Worm (Caenorhabditis elegans) whole organism, L1 larva: Measurements from ENCODE around the gene str-177.

ENCODE experiments used
- F16B12.6 ChIP-seq: fragments of 150-350 bp; optimal IDR thresholded peaks from 2 replicates; lab custom pipeline; 2014; ENCODE audit warnings: missing biosample characterization, missing genetic modification characterization
- alr-1 ChIP-seq: fragments of 200-800 bp; sonication (Bioruptor generic); optimal IDR thresholded peaks from 2 replicates; lab custom pipeline; 2018; ENCODE audit warnings: borderline replicate concordance, mild to moderate bottlenecking, missing genetic modification characterization, missing compliant biosample characterization
- ama-1 ChIP-seq: fragments of 150-350 bp; optimal IDR thresholded peaks from 2 replicates; lab custom pipeline; 2014
- blmp-1 ChIP-seq: fragments of 150-350 bp; optimal IDR thresholded peaks from 2 replicates; lab custom pipeline; 2014; ENCODE audit warnings: missing biosample characterization, missing genetic modification characterization
- ceh-8 ChIP-seq: fragments of 200-800 bp; sonication (Bioruptor generic); optimal IDR thresholded peaks from 2 replicates; lab custom pipeline; 2018; ENCODE audit warnings: mild to moderate bottlenecking, missing genetic modification characterization, moderate library complexity, missing compliant biosample characterization
- ceh-82 ChIP-seq, 3 experiments: fragments of 150-350 bp in 1 of 3; sonication (generic microtip) in 2 of 3; optimal IDR thresholded peaks; 2 replicates each; lab custom pipeline; 2014 to 2017; ENCODE audit warnings: missing biosample characterization in 3 of 3, missing genetic modification characterization in 3 of 3
- ces-1 ChIP-seq: fragments of 150-350 bp; optimal IDR thresholded peaks from 2 replicates; lab custom pipeline; 2014; ENCODE audit warnings: missing biosample characterization, missing genetic modification reagents, missing genetic modification characterization
- dpl-1 ChIP-seq, 3 experiments: fragments of 150-350 bp in 2 of 3; sonication (generic microtip) in 1 of 3; optimal IDR thresholded peaks; 2 replicates each; lab custom pipeline; 2014 to 2017; ENCODE audit warnings: missing biosample characterization in 3 of 3, missing genetic modification characterization in 3 of 3, missing genetic modification reagents in 3 of 3
- dsc-1 ChIP-seq: sonication (generic microtip); optimal IDR thresholded peaks from 2 replicates; lab custom pipeline; 2016; ENCODE audit warnings: mild to moderate bottlenecking, missing genetic modification characterization, missing compliant biosample characterization
- efl-1 ChIP-seq, 4 experiments: fragments of 150-350 bp; optimal IDR thresholded peaks in 3 of 4; peaks in 1 of 4; 1 replicate in 1 of 4; 2 replicates in 3 of 4; lab custom pipeline; 2014; ENCODE audit warnings: missing biosample characterization in 2 of 4, missing genetic modification characterization in 2 of 4, missing genetic modification reagents in 2 of 4
- egl-13 ChIP-seq: sonication (generic microtip); optimal IDR thresholded peaks from 2 replicates; lab custom pipeline; 2016; ENCODE audit warnings: missing genotype, missing genetic modification reagents, missing genetic modification characterization, missing compliant biosample characterization
- elt-2 ChIP-seq: sonication (generic microtip); optimal IDR thresholded peaks from 2 replicates; lab custom pipeline; 2016; ENCODE audit warnings: missing genetic modification characterization, mild to moderate bottlenecking, inconsistent platforms, missing compliant biosample characterization, missing genetic modification reagents
- fkh-10 ChIP-seq: sonication (generic microtip); optimal IDR thresholded peaks from 2 replicates; lab custom pipeline; 2017; ENCODE audit warnings: missing biosample characterization, missing genetic modification reagents, missing genetic modification characterization
- fkh-8 ChIP-seq: sonication (generic microtip); optimal IDR thresholded peaks from 2 replicates; lab custom pipeline; 2016; ENCODE audit warnings: mild to moderate bottlenecking, missing genetic modification characterization, missing compliant biosample characterization
- hlh-4 ChIP-seq: sonication (generic microtip); optimal IDR thresholded peaks from 2 replicates; lab custom pipeline; 2016; ENCODE audit warnings: mild to moderate bottlenecking, missing genetic modification characterization, missing compliant biosample characterization
- hpl-2 ChIP-seq: fragments of 150-350 bp; optimal IDR thresholded peaks from 2 replicates; lab custom pipeline; 2014; ENCODE audit warnings: missing biosample characterization, missing genetic modification reagents, missing genetic modification characterization
- lin-14 ChIP-seq: fragments of 200-800 bp; sonication (Bioruptor generic); optimal IDR thresholded peaks from 2 replicates; lab custom pipeline; 2018; ENCODE audit warnings: mild to moderate bottlenecking, missing genetic modification characterization, moderate library complexity, missing compliant biosample characterization
- lin-35 ChIP-seq, 2 experiments: fragments of 150-350 bp; optimal IDR thresholded peaks; 2 replicates each; lab custom pipeline; 2014; ENCODE audit warnings: missing biosample characterization in 2 of 2, missing genetic modification characterization in 2 of 2, missing genetic modification reagents in 2 of 2
- lin-39 ChIP-seq: fragments of 150-350 bp; optimal IDR thresholded peaks from 2 replicates; lab custom pipeline; 2014; ENCODE audit warnings: missing biosample characterization, missing genetic modification reagents, missing genetic modification characterization
- lsy-2 ChIP-seq, 2 experiments: fragments of 150-350 bp; optimal IDR thresholded peaks; 2 replicates each; lab custom pipeline; 2014; ENCODE audit warnings: missing biosample characterization in 2 of 2, missing genetic modification characterization in 2 of 2
- mab-9 ChIP-seq: fragments of 200-800 bp; sonication (Bioruptor generic); IDR thresholded peaks from 2 replicates; pipeline ENCODE4 v1.3.6; 2022; ENCODE audit warnings: missing genetic modification reagents, missing genetic modification characterization, missing compliant biosample characterization
- nhr-12 ChIP-seq: sonication (generic microtip); optimal IDR thresholded peaks from 2 replicates; lab custom pipeline; 2017; ENCODE audit warnings: missing biosample characterization, missing genetic modification characterization
- nhr-20 ChIP-seq: sonication (generic microtip); optimal IDR thresholded peaks from 2 replicates; lab custom pipeline; 2016; ENCODE audit warnings: mild to moderate bottlenecking, missing genetic modification characterization, missing compliant biosample characterization
- nhr-28 ChIP-seq: fragments of 150-350 bp; optimal IDR thresholded peaks from 2 replicates; lab custom pipeline; 2014; ENCODE audit warnings: missing biosample characterization, missing genetic modification characterization
- nhr-47 ChIP-seq: sonication (generic microtip); optimal IDR thresholded peaks from 2 replicates; lab custom pipeline; 2016; ENCODE audit warnings: mild to moderate bottlenecking, missing genetic modification characterization, moderate library complexity, missing compliant biosample characterization
- nhr-71 ChIP-seq: sonication (generic microtip); optimal IDR thresholded peaks from 2 replicates; lab custom pipeline; 2016; ENCODE audit warnings: mild to moderate bottlenecking, missing genetic modification characterization, moderate library complexity, missing compliant biosample characterization
- nhr-77 ChIP-seq: fragments of 150-350 bp; optimal IDR thresholded peaks from 2 replicates; lab custom pipeline; 2014; ENCODE audit warnings: missing biosample characterization, missing genetic modification characterization
- nhr-84 ChIP-seq: sonication (generic microtip); optimal IDR thresholded peaks from 2 replicates; lab custom pipeline; 2017; ENCODE audit warnings: missing biosample characterization, missing genetic modification characterization
- nhr-85 ChIP-seq: sonication (generic microtip); peaks from one replicate; lab custom pipeline; 2016; ENCODE audit warnings: missing genetic modification characterization, inconsistent platforms, missing compliant biosample characterization
- nhr-90 ChIP-seq: sonication (generic microtip); optimal IDR thresholded peaks from 2 replicates; lab custom pipeline; 2016; ENCODE audit warnings: mild to moderate bottlenecking, missing genetic modification characterization, missing compliant biosample characterization; ENCODE audit not compliant: poor library complexity
- pax-3 ChIP-seq: fragments of 200-800 bp; sonication (Bioruptor generic); optimal IDR thresholded peaks from 2 replicates; lab custom pipeline; 2018; ENCODE audit warnings: mild to moderate bottlenecking, missing genetic modification characterization, moderate library complexity, missing compliant biosample characterization
- rnt-1 ChIP-seq: sonication (generic microtip); optimal IDR thresholded peaks from 2 replicates; lab custom pipeline; 2016; ENCODE audit warnings: mild to moderate bottlenecking, missing genetic modification characterization, moderate library complexity, missing compliant biosample characterization
- skn-1 ChIP-seq: fragments of 150-350 bp; optimal IDR thresholded peaks from 2 replicates; lab custom pipeline; 2014; ENCODE audit warnings: missing biosample characterization, missing genetic modification characterization
- snpc-4 ChIP-seq: fragments of 150-350 bp; optimal IDR thresholded peaks from 2 replicates; lab custom pipeline; 2014; ENCODE audit warnings: missing biosample characterization, missing genetic modification characterization
- sptf-1 ChIP-seq: fragments of 150-350 bp; optimal IDR thresholded peaks from 2 replicates; lab custom pipeline; 2014; ENCODE audit warnings: missing biosample characterization, missing genetic modification characterization
- sup-37 ChIP-seq: fragments of 200-800 bp; sonication (Bioruptor generic); optimal IDR thresholded peaks from 2 replicates; lab custom pipeline; 2018; ENCODE audit warnings: mild to moderate bottlenecking, missing genetic modification characterization, missing compliant biosample characterization
- swsn-7 ChIP-seq: sonication (generic microtip); optimal IDR thresholded peaks from 2 replicates; lab custom pipeline; 2016; ENCODE audit warnings: missing genetic modification characterization, missing compliant biosample characterization
- tbx-2 ChIP-seq: sonication (generic microtip); optimal IDR thresholded peaks from 2 replicates; lab custom pipeline; 2016; ENCODE audit warnings: missing genetic modification characterization, missing compliant biosample characterization
- unc-62 ChIP-seq: fragments of 150-350 bp; optimal IDR thresholded peaks from 2 replicates; lab custom pipeline; 2014; ENCODE audit warnings: missing biosample characterization, missing genetic modification reagents, missing genetic modification characterization
- unc-86 ChIP-seq: sonication (generic microtip); optimal IDR thresholded peaks from 2 replicates; lab custom pipeline; 2016; ENCODE audit warnings: missing genetic modification characterization, missing compliant biosample characterization
- zip-4 ChIP-seq: fragments of 200-800 bp; sonication (Bioruptor generic); optimal IDR thresholded peaks from 2 replicates; lab custom pipeline; 2018; ENCODE audit warnings: mild to moderate bottlenecking, missing genetic modification characterization, moderate library complexity, missing compliant biosample characterization
- ztf-4 ChIP-seq: fragments of 150-350 bp; optimal IDR thresholded peaks from 2 replicates; lab custom pipeline; 2014; ENCODE audit warnings: missing biosample characterization, missing genetic modification characterization

The str-177 gene

ce11 chrV:9202710-9203109, 3.9 kb upstream of the str-177 start, which contains the start of gene asp-2:
Gene asp-2 (plus strand): TSS chrV:9203077.
- TF ChIP-seq unc-62 (GFP tag; lab: Kevin White, UChicago), result no peak
- no peak for TF ChIP-seq nhr-20 (tag; lab: Kevin White, UChicago)
- no peak for TF ChIP-seq nhr-77 (tag; lab: Kevin White, UChicago)
- TF ChIP-seq hlh-4 (tag; lab: Kevin White, UChicago), result no peak
- TF ChIP-seq elt-2, result peak; percentile 83
- TF ChIP-seq sup-37 (GFP tag; lab: Kevin White, UChicago), result no peak
- no peak for TF ChIP-seq lsy-2 (tag; optimal IDR thresholded peaks at IDR 0.05; lab: Kevin White, UChicago)
- TF ChIP-seq unc-86 (tag; lab: Kevin White, UChicago), result no peak
- no peak for TF ChIP-seq rnt-1 (tag; lab: Kevin White, UChicago)
- no peak for TF ChIP-seq nhr-12 (tag; lab: Kevin White, UChicago)
- TF ChIP-seq swsn-7 (tag; lab: Kevin White, UChicago), result no peak
- TF ChIP-seq dsc-1, result no peak
- peak in 1 of 2 experiments; percentile 10 for TF ChIP-seq lin-35 (GFP tag; optimal IDR thresholded peaks at IDR 0.05; lab: Kevin White, UChicago)
- TF ChIP-seq efl-1 (optimal IDR thresholded peaks at IDR 0.05; lab: Kevin White, UChicago), result no peak
- peak in 1 of 2 experiments; percentile 49 for TF ChIP-seq efl-1 (GFP tag; optimal IDR thresholded peaks at IDR 0.05 in 1 of 2; lab: Kevin White, UChicago)

- peak; percentile 41 for TF ChIP-seq blmp-1 (tag; lab: Kevin White, UChicago)
- no peak for TF ChIP-seq mab-9
- TF ChIP-seq lin-39, result no peak
- TF ChIP-seq skn-1, result no peak
- no peak for TF ChIP-seq nhr-90 (tag; lab: Kevin White, UChicago)
- no peak for TF ChIP-seq ama-1 (lab: Kevin White, UChicago)
- no peak for TF ChIP-seq zip-4
Observed at ce11 chrV:9197121-9197520, 1.7 kb downstream of the str-177 start, which contains the start of gene C24B5.4. Gene C24B5.4 (minus strand): TSS chrV:9197326.

- TF ChIP-seq egl-13 (tag; lab: Kevin White, UChicago) (peak; percentile 27), efl-1 (optimal IDR thresholded peaks at IDR 0.05; lab: Kevin White, UChicago) (no peak), efl-1 (GFP tag; optimal IDR thresholded peaks at IDR 0.05 in 1 of 2; lab: Kevin White, UChicago) (peak in 1 of 2 experiments; percentile 17), lin-14 (GFP tag; lab: Kevin White, UChicago) (peak; percentile 74), dsc-1 (peak; percentile 25), fkh-10 (peak; percentile 53), ztf-4 (tag; lab: Kevin White, UChicago) (no peak), ces-1 (no peak), mab-9 (no peak), nhr-47 (tag; lab: Kevin White, UChicago) (peak; percentile 22), dpl-1 (GFP tag; optimal IDR thresholded peaks at IDR 0.05; lab: Kevin White, UChicago) (no peak), nhr-84 (tag; lab: Kevin White, UChicago) (no peak), ceh-82 (tag; optimal IDR thresholded peaks at IDR 0.05; lab: Kevin White, UChicago) (peak in 1 of 3 experiments; percentile 22), snpc-4 (tag; lab: Kevin White, UChicago) (no peak), nhr-28 (no peak), fkh-8 (peak; percentile 1)
Observed at ce11 chrV:9194055-9194454, 4.7 kb downstream of the str-177 start.

ce11 chrV:9191406-9191805, 7.4 kb downstream of the str-177 start, which contains the start of gene sphr-1:
Gene sphr-1 (plus strand): TSS chrV:9191610.
- TF ChIP-seq nhr-71 (tag; lab: Kevin White, UChicago) (peak; percentile 15), efl-1 (optimal IDR thresholded peaks at IDR 0.05; lab: Kevin White, UChicago) (peak; percentile 1 to 55), efl-1 (GFP tag; optimal IDR thresholded peaks at IDR 0.05 in 1 of 2; lab: Kevin White, UChicago) (no peak), lin-14 (GFP tag; lab: Kevin White, UChicago) (peak; percentile 61), nhr-47 (tag; lab: Kevin White, UChicago) (no peak)

- TF ChIP-seq nhr-12 (tag; lab: Kevin White, UChicago), result no peak
- no peak for TF ChIP-seq sptf-1 (tag; lab: Kevin White, UChicago)
- TF ChIP-seq dsc-1, result peak; percentile 92
- TF ChIP-seq nhr-71 (tag; lab: Kevin White, UChicago), result peak; percentile 29
- no peak for TF ChIP-seq hpl-2
- peak; percentile 14 for TF ChIP-seq fkh-10
- TF ChIP-seq swsn-7 (tag; lab: Kevin White, UChicago), result no peak
- no peak for TF ChIP-seq ceh-8
- peak; percentile 3 for TF ChIP-seq lin-14 (GFP tag; lab: Kevin White, UChicago)
- TF ChIP-seq pax-3 (tag; lab: Kevin White, UChicago), result peak; percentile 59
- no peak for TF ChIP-seq F16B12.6 (tag; lab: Kevin White, UChicago)
- TF ChIP-seq fkh-8, result peak; percentile 68
- no peak for TF ChIP-seq alr-1 (tag; lab: Kevin White, UChicago)
- no peak for TF ChIP-seq nhr-85 (tag; lab: Kevin White, UChicago)
- TF ChIP-seq tbx-2, result no peak
- TF ChIP-seq efl-1 (optimal IDR thresholded peaks at IDR 0.05; lab: Kevin White, UChicago), result no peak
- peak in 1 of 2 experiments; percentile 59 for TF ChIP-seq efl-1 (GFP tag; optimal IDR thresholded peaks at IDR 0.05 in 1 of 2; lab: Kevin White, UChicago)
- TF ChIP-seq zip-4, result no peak
- peak; percentile 61 for TF ChIP-seq egl-13 (tag; lab: Kevin White, UChicago)
- peak; percentile 42 for TF ChIP-seq nhr-47 (tag; lab: Kevin White, UChicago)
- TF ChIP-seq nhr-77 (tag; lab: Kevin White, UChicago), result no peak
Observed at ce11 chrV:9186028-9186427, 12.8 kb downstream of the str-177 start.
